Fruit fly (Drosophila melanogaster): ENCODE results near the gene CG42724.

CG42724 gene

DNA sequence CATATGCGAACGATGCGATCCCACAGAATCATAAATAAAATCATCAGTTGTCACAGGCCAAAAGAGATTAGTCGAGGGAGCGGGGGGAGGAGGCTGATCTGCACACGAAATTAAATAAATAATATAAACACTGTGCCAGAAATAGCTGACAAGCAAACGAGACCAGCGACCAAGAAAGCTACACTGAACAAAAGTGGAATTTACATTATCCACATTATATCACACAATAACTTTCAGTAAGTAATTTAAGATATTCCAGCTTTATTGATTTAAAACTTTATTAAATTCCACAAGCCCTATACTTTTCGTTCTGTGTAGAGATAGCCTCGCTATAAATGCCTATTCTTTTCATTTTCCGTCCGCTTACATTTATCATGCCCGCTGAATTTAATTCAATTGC, 36.1 kb upstream of the CG42724 start (continued):
- TF ChIP-seq repo (GFP tag; optimal IDR thresholded peaks at IDR 0.05) (peak; percentile 75), tna (GFP tag; IDR thresholded peaks at IDR 0.05; ENCODE audit: partially characterized antibody) (no peak), oc (tag; optimal IDR thresholded peaks at IDR 0.05) (peak; percentile 84), CG2889 (GFP tag; IDR thresholded peaks at IDR 0.05) (peak; percentile 73; the same call in 2 of the 3 replicates), ato (GFP tag; IDR thresholded peaks at IDR 0.05; ENCODE audit: partially characterized antibody) (no peak), slou (GFP tag; optimal IDR thresholded peaks at IDR 0.05) (peak; percentile 67), D19B (GFP tag; optimal IDR thresholded peaks at IDR 0.05) (peak; percentile 60), ken (GFP tag; IDR thresholded peaks at IDR 0.05) (peak; percentile 86), lov (optimal IDR thresholded peaks at IDR 0.05) (no peak), lov (GFP tag; IDR thresholded peaks at IDR 0.05) (peak; percentile 78; the same call in 1 of the 3 replicates), CG9437 (GFP tag; optimal IDR thresholded peaks at IDR 0.05) (peak; percentile 53), CG12391 (tag; optimal IDR thresholded peaks at IDR 0.05) (peak; percentile 86), MBD-R2 (GFP tag; IDR thresholded peaks at IDR 0.05) (no peak; the same call in 1 of the 2 replicates), sens (GFP tag) (peak; percentile 92), CG7271 (tag; optimal IDR thresholded peaks at IDR 0.05) (no peak), gsb-n (tag; optimal IDR thresholded peaks at IDR 0.05) (peak; percentile 78), B-H1 (GFP tag; IDR thresholded peaks at IDR 0.05) (peak; percentile 87; the same call in 2 of the 3 replicates), MTF-1 (GFP tag; optimal IDR thresholded peaks at IDR 0.05; ENCODE audit: borderline replicate concordance) (peak; percentile 56), Sry-β (GFP tag; optimal IDR thresholded peaks at IDR 0.05) (no peak), CG31388 (GFP tag; optimal IDR thresholded peaks at IDR 0.05) (no peak), CG5953 (GFP tag; IDR thresholded peaks at IDR 0.05) (peak; percentile 68; the same call in 1 of the 2 replicates), CG10274 (GFP tag; optimal IDR thresholded peaks at IDR 0.05) (no peak), CG3847 (GFP tag; IDR thresholded peaks at IDR 0.05) (peak; percentile 82), Dref (GFP tag; IDR thresholded peaks at IDR 0.05) (no peak), gce (GFP tag; IDR thresholded peaks at IDR 0.05) (peak; percentile 89), Xrp1 (GFP tag; IDR thresholded peaks at IDR 0.05) (peak; percentile 91), luna (GFP tag; optimal IDR thresholded peaks at IDR 0.05) (no peak), br (optimal IDR thresholded peaks at IDR 0.05) (no peak), sqz (GFP tag; optimal IDR thresholded peaks at IDR 0.05) (peak; percentile 49), Dll (GFP tag; IDR thresholded peaks at IDR 0.05; ENCODE audit: partially characterized antibody) (no peak), ranshi (GFP tag; IDR thresholded peaks at IDR 0.05) (peak; percentile 86), CG33213 (GFP tag; optimal IDR thresholded peaks at IDR 0.05) (peak; percentile 51), CG10959 (GFP tag; IDR thresholded peaks at IDR 0.05) (no peak; the same call in 1 of the 2 replicates), Ptx1 (GFP tag; IDR thresholded peaks at IDR 0.05) (peak; percentile 93), Dbx (GFP tag; IDR thresholded peaks at IDR 0.05) (no peak; the same call in 1 of the 3 replicates), Dip2 (GFP tag; IDR thresholded peaks at IDR 0.05) (no peak), Ada2b (GFP tag; IDR thresholded peaks at IDR 0.05) (peak; percentile 89), zen2 (GFP tag; IDR thresholded peaks at IDR 0.05; ENCODE audit: partially characterized antibody) (no peak), CG14050 (GFP tag; IDR thresholded peaks at IDR 0.05) (peak; percentile 78), run (tag; optimal IDR thresholded peaks at IDR 0.05) (peak; percentile 58), Sin3A (optimal IDR thresholded peaks at IDR 0.05) (no peak), esg (GFP tag; conservative IDR thresholded peaks at IDR 0.05) (peak; percentile 87), lmd (GFP tag; IDR thresholded peaks at IDR 0.05) (peak; percentile 88), Camta (GFP tag; optimal IDR thresholded peaks at IDR 0.05) (peak; percentile 77), Fer3 (tag; optimal IDR thresholded peaks at IDR 0.05) (peak; percentile 84), CG30403 (GFP tag; optimal IDR thresholded peaks at IDR 0.05) (peak; percentile 82), bsh (GFP tag; optimal IDR thresholded peaks at IDR 0.05) (peak; percentile 53 to 87), crol (GFP tag; IDR thresholded peaks at IDR 0.05) (peak; percentile 54), dysf (GFP tag; IDR thresholded peaks at IDR 0.05) (peak; percentile 91), CG15073 (GFP tag; optimal IDR thresholded peaks at IDR 0.05) (peak; percentile 6), cato (GFP tag; optimal IDR thresholded peaks at IDR 0.05; ENCODE audit: borderline replicate concordance) (peak; percentile 67), CG4360 (GFP tag; IDR thresholded peaks at IDR 0.05) (no peak), kay (GFP tag; optimal IDR thresholded peaks at IDR 0.05) (peak; percentile 28)
